Fruit fly (Drosophila melanogaster): ENCODE data around the gene IscU.

dm6 chr3R:8784788-8785187 is 39.2 kb downstream of the IscU start:
- TF ChIP-seq Dll (optimal IDR thresholded peaks at IDR 0.05) (no peak), EcR (GFP tag; optimal IDR thresholded peaks at IDR 0.05) (no peak)

Measured in whole organism.